Worm (Caenorhabditis elegans) whole organism, early embryonic: ENCODE results near the gene R13H4.7.

Experiments used
- B0310.2 ChIP-seq: sonication (generic microtip); optimal IDR thresholded peaks from 2 replicates; lab custom pipeline; 2016; ENCODE audit warnings: mild to moderate bottlenecking, missing genetic modification characterization, missing compliant biosample characterization
- F13C5.2 ChIP-seq: sonication (generic microtip); optimal IDR thresholded peaks from 2 replicates; lab custom pipeline; 2017; ENCODE audit warnings: mild to moderate bottlenecking, missing genetic modification characterization, inconsistent platforms, missing compliant biosample characterization
- aly-1 ChIP-seq: sonication (generic microtip); optimal IDR thresholded peaks from 2 replicates; lab custom pipeline; 2016; ENCODE audit warnings: missing genetic modification characterization, missing compliant biosample characterization
- ama-1 ChIP-seq: fragments of 150-350 bp; optimal IDR thresholded peaks from 2 replicates; lab custom pipeline; 2014
- ceh-13 ChIP-seq: fragments of 200-800 bp; sonication (Bioruptor generic); optimal IDR thresholded peaks from 2 replicates; lab custom pipeline; 2018; ENCODE audit warnings: mild to moderate bottlenecking, missing genetic modification characterization, missing compliant biosample characterization
- ceh-36 ChIP-seq: sonication (generic microtip); optimal IDR thresholded peaks from 2 replicates; lab custom pipeline; 2016; ENCODE audit warnings: missing genetic modification characterization, inconsistent platforms, missing compliant biosample characterization
- ets-7 ChIP-seq: sonication (generic microtip); optimal IDR thresholded peaks from 2 replicates; lab custom pipeline; 2016; ENCODE audit warnings: missing genotype, missing genetic modification characterization, missing compliant biosample characterization
- flt-1 ChIP-seq: fragments of 200-800 bp; sonication (Bioruptor generic); IDR thresholded peaks from 2 replicates; pipeline ENCODE4 v1.3.6; 2022; ENCODE audit warnings: missing genetic modification characterization, missing compliant biosample characterization
- hmbx-1 ChIP-seq: sonication (generic microtip); optimal IDR thresholded peaks from 2 replicates; lab custom pipeline; 2016; ENCODE audit warnings: mild to moderate bottlenecking, missing genetic modification characterization, missing compliant biosample characterization
- hmg-4 ChIP-seq: fragments of 200-800 bp; sonication (Bioruptor generic); optimal IDR thresholded peaks from 2 replicates; lab custom pipeline; 2018; ENCODE audit warnings: mild to moderate bottlenecking, missing genetic modification characterization, missing compliant biosample characterization
- hnd-1 ChIP-seq: sonication (generic microtip); optimal IDR thresholded peaks from 2 replicates; lab custom pipeline; 2016; ENCODE audit warnings: missing genetic modification characterization, missing compliant biosample characterization
- pes-1 ChIP-seq: fragments of 200-800 bp; sonication (Bioruptor generic); IDR thresholded peaks from 2 replicates; pipeline ENCODE4 v1.3.6; 2022; ENCODE audit warnings: missing genetic modification reagents, missing genetic modification characterization, missing compliant biosample characterization
- scrt-1 ChIP-seq: fragments of 200-800 bp; sonication (Bioruptor generic); IDR thresholded peaks from 2 replicates; pipeline ENCODE4 v1.3.6; 2022; ENCODE audit warnings: missing genetic modification characterization, missing compliant biosample characterization
- sea-1 ChIP-seq: fragments of 200-800 bp; sonication (Bioruptor generic); conservative IDR thresholded peaks from 2 replicates; pipeline ENCODE4 v1.3.6; 2022; ENCODE audit warnings: missing genetic modification characterization, missing compliant biosample characterization
- tbx-11 ChIP-seq: fragments of 200-800 bp; sonication (Bioruptor generic); IDR thresholded peaks from 2 replicates; pipeline ENCODE4 v1.3.6; 2022; ENCODE audit warnings: missing genetic modification characterization, missing compliant biosample characterization
- tbx-37 ChIP-seq: fragments of 200-800 bp; sonication (Bioruptor generic); conservative IDR thresholded peaks from 2 replicates; pipeline ENCODE4 v1.3.6; 2022; ENCODE audit warnings: missing genetic modification reagents, missing genetic modification characterization, missing compliant biosample characterization
- tra-4 ChIP-seq: sonication (generic microtip); optimal IDR thresholded peaks from 2 replicates; lab custom pipeline; 2017; ENCODE audit warnings: missing genetic modification characterization, missing compliant biosample characterization

The R13H4.7 gene

ce11 chrV:11897604-11898003 is 29.6 kb upstream of the R13H4.7 start:
- TF ChIP-seq sea-1: no peak
- TF ChIP-seq aly-1 (tag; lab: Kevin White, UChicago): no peak
- TF ChIP-seq hmg-4: no peak
- TF ChIP-seq hnd-1: no peak
- no peak for TF ChIP-seq tra-4 (tag; lab: Kevin White, UChicago)
- no peak for TF ChIP-seq ceh-36 (tag; lab: Kevin White, UChicago)
- no peak for TF ChIP-seq tbx-11 (GFP tag; lab: Robert Waterston, UW)
- TF ChIP-seq B0310.2 (tag; lab: Kevin White, UChicago): no peak
- no peak for TF ChIP-seq F13C5.2
- no peak for TF ChIP-seq hmbx-1 (tag; lab: Kevin White, UChicago)
- TF ChIP-seq flt-1 (GFP tag; lab: Robert Waterston, UW): no peak
- no peak for TF ChIP-seq ama-1 (lab: Kevin White, UChicago)
- TF ChIP-seq scrt-1 (GFP tag; lab: Robert Waterston, UW): no peak

- TF ChIP-seq hmg-4 (peak; percentile 55), pes-1 (no peak)
These were observed 28.4 kb upstream of the R13H4.7 start for ce11 chrV:11896322-11896898.

ce11 chrV:11893975-11894374 is 25.9 kb upstream of the R13H4.7 start, which contains the start of gene K12G11.6:
Gene K12G11.6 (plus strand): TSS chrV:11894331.
- TF ChIP-seq scrt-1 (GFP tag; lab: Robert Waterston, UW) (no peak), hnd-1 (no peak), ama-1 (lab: Kevin White, UChicago) (no peak), ceh-36 (tag; lab: Kevin White, UChicago) (no peak), tra-4 (tag; lab: Kevin White, UChicago) (no peak), sea-1 (no peak), ceh-13 (no peak), hmg-4 (no peak), flt-1 (GFP tag; lab: Robert Waterston, UW) (no peak), B0310.2 (tag; lab: Kevin White, UChicago) (no peak), pes-1 (no peak), hmbx-1 (tag; lab: Kevin White, UChicago) (no peak)

ce11 chrV:11891143-11891862 is 23.3 kb upstream of the R13H4.7 start, which contains the start of the genes sodh-2 and srx-76:
Gene sodh-2 (minus strand): TSS chrV:11891243.
Gene srx-76 (plus strand): TSS chrV:11891812.
- TF ChIP-seq ama-1 (lab: Kevin White, UChicago) (no peak), hnd-1 (no peak), tbx-11 (GFP tag; lab: Robert Waterston, UW) (no peak), aly-1 (tag; lab: Kevin White, UChicago) (no peak), ets-7 (tag; lab: Kevin White, UChicago) (no peak), sea-1 (no peak), ceh-13 (no peak), flt-1 (GFP tag; lab: Robert Waterston, UW) (no peak), F13C5.2 (no peak)

ce11 chrV:11889115-11889935 is 21.3 kb upstream of the R13H4.7 start:
- no peak for TF ChIP-seq pes-1
- TF ChIP-seq hnd-1: no peak
- no peak for TF ChIP-seq F13C5.2
- no peak for TF ChIP-seq tbx-37 (GFP tag; lab: Robert Waterston, UW)
- TF ChIP-seq tra-4 (tag; lab: Kevin White, UChicago): no peak
- TF ChIP-seq tbx-11 (GFP tag; lab: Robert Waterston, UW): no peak
- TF ChIP-seq B0310.2 (tag; lab: Kevin White, UChicago): no peak
- no peak for TF ChIP-seq scrt-1 (GFP tag; lab: Robert Waterston, UW)
- no peak for TF ChIP-seq ceh-13

ce11 chrV:11888656-11889055 is 20.6 kb upstream of the R13H4.7 start:
- TF ChIP-seq tbx-11 (GFP tag; lab: Robert Waterston, UW) (no peak), hmg-4 (no peak), ceh-13 (no peak), B0310.2 (tag; lab: Kevin White, UChicago) (no peak), tbx-37 (GFP tag; lab: Robert Waterston, UW) (no peak), aly-1 (tag; lab: Kevin White, UChicago) (no peak), ama-1 (lab: Kevin White, UChicago) (no peak), sea-1 (no peak), ets-7 (tag; lab: Kevin White, UChicago) (no peak), flt-1 (GFP tag; lab: Robert Waterston, UW) (no peak)

- TF ChIP-seq tra-4 (tag; lab: Kevin White, UChicago): no peak
- no peak for TF ChIP-seq ceh-13
- TF ChIP-seq ets-7 (tag; lab: Kevin White, UChicago): no peak
- no peak for TF ChIP-seq sea-1
- no peak for TF ChIP-seq tbx-37 (GFP tag; lab: Robert Waterston, UW)
- no peak for TF ChIP-seq F13C5.2
- TF ChIP-seq pes-1: no peak
- no peak for TF ChIP-seq B0310.2 (tag; lab: Kevin White, UChicago)
- TF ChIP-seq hmbx-1 (tag; lab: Kevin White, UChicago): no peak
- no peak for TF ChIP-seq ceh-36 (tag; lab: Kevin White, UChicago)
- no peak for TF ChIP-seq scrt-1 (GFP tag; lab: Robert Waterston, UW)
These were observed 20.0 kb upstream of the R13H4.7 start, which contains the start of gene adh-1 for ce11 chrV:11887988-11888499. Gene adh-1 (plus strand): TSS chrV:11888248.
